Worm (Caenorhabditis elegans): ENCODE results near the gene srpa-72.

ce11 chrII:2757954-2758353 is 29.3 kb upstream of the srpa-72 start, which contains the start of gene F29A7.8:
- TF ChIP-seq hmg-4 (GFP tag; optimal IDR thresholded peaks at IDR 0.05) = no peak
- no peak for TF ChIP-seq tra-4 (tag; optimal IDR thresholded peaks at IDR 0.05)
- no peak for TF ChIP-seq scrt-1 (GFP tag; IDR thresholded peaks at IDR 0.05)
- no peak for TF ChIP-seq aly-1 (tag; optimal IDR thresholded peaks at IDR 0.05)
- TF ChIP-seq ceh-36 (tag; optimal IDR thresholded peaks at IDR 0.05) = no peak
- TF ChIP-seq tbx-11 (GFP tag; IDR thresholded peaks at IDR 0.05) = no peak
- no peak for TF ChIP-seq ama-1 (optimal IDR thresholded peaks at IDR 0.05)
- TF ChIP-seq flt-1 (GFP tag; IDR thresholded peaks at IDR 0.05) = no peak

Measured in whole organism, early embryonic.